Fruit fly (Drosophila melanogaster) whole organism, embryonic: Measurements from ENCODE around the gene CG11617.

Experiments used
- Antp ChIP-seq: fragments of 200-800 bp; sonication (Bioruptor generic); optimal IDR thresholded peaks from 3 replicates; lab custom pipeline; 2016; ENCODE audit warnings: missing biosample characterization, missing genetic modification characterization
- Atf3 ChIP-seq: fragments of 200-800 bp; sonication (Bioruptor generic); optimal IDR thresholded peaks from 3 replicates; lab custom pipeline; 2016; ENCODE audit warnings: missing biosample characterization, missing genetic modification characterization
- B-H1 ChIP-seq: fragments of 200-800 bp; sonication (Bioruptor generic); IDR thresholded peaks from 3 replicates; pipeline ENCODE4 v1.3.6; 2022; ENCODE audit warnings: missing biosample characterization, missing genetic modification characterization
- CG1024 ChIP-seq: fragments of 200-800 bp; sonication (Bioruptor generic); IDR thresholded peaks from 2 replicates; pipeline ENCODE4 v1.3.6; 2022; ENCODE audit warnings: missing biosample characterization, missing genetic modification characterization
- CG10267 ChIP-seq: fragments of 200-800 bp; sonication (Bioruptor generic); optimal IDR thresholded peaks from 2 replicates; lab custom pipeline; 2018; ENCODE audit warnings: missing biosample characterization, mild to moderate bottlenecking, missing genetic modification characterization, moderate library complexity
- CG10431 ChIP-seq: fragments of 200-800 bp; sonication (Bioruptor generic); optimal IDR thresholded peaks from 3 replicates; lab custom pipeline; 2018; ENCODE audit warnings: missing biosample characterization, mild to moderate bottlenecking, missing genetic modification characterization
- CG10543 ChIP-seq: fragments of 200-800 bp; sonication (Bioruptor generic); optimal IDR thresholded peaks from 3 replicates; lab custom pipeline; 2017; ENCODE audit warnings: missing biosample characterization, mild to moderate bottlenecking, missing genetic modification characterization, moderate library complexity
- CG11696 ChIP-seq: fragments of 200-800 bp; sonication (Bioruptor generic); IDR thresholded peaks from 2 replicates; pipeline ENCODE4 v1.3.6; 2022; ENCODE audit warnings: missing biosample characterization, missing genetic modification characterization
- CG11723 ChIP-seq: fragments of 200-800 bp; sonication (Bioruptor generic); optimal IDR thresholded peaks from 2 replicates; lab custom pipeline; 2017; ENCODE audit warnings: missing biosample characterization, mild to moderate bottlenecking, missing genetic modification characterization
- CG14014 ChIP-seq: fragments of 200-800 bp; sonication (Bioruptor generic); IDR thresholded peaks from 2 replicates; pipeline ENCODE4 v1.3.6; 2022; ENCODE audit warnings: missing biosample characterization, missing genetic modification characterization
- CG14050 ChIP-seq: fragments of 200-800 bp; sonication (Bioruptor generic); IDR thresholded peaks from 3 replicates; pipeline ENCODE4 v1.3.6; 2022; ENCODE audit warnings: missing biosample characterization, missing genetic modification characterization
- CG15073 ChIP-seq: fragments of 200-800 bp; sonication (Bioruptor generic); optimal IDR thresholded peaks from 2 replicates; lab custom pipeline; 2016; ENCODE audit warnings: missing biosample characterization, missing genetic modification characterization
- CG17568 ChIP-seq: fragments of 200-800 bp; sonication (Bioruptor generic); optimal IDR thresholded peaks from 2 replicates; lab custom pipeline; 2018; ENCODE audit warnings: missing biosample characterization, mild to moderate bottlenecking, missing genetic modification characterization, moderate library complexity
- CG2129 ChIP-seq: fragments of 200-800 bp; sonication (Bioruptor generic); IDR thresholded peaks from 2 replicates; pipeline ENCODE4 v1.3.6; 2022; ENCODE audit warnings: missing biosample characterization, missing genetic modification characterization; ENCODE audit not compliant: partially characterized antibody
- CG2712 ChIP-seq: fragments of 200-800 bp; optimal IDR thresholded peaks from 3 replicates; lab custom pipeline; 2019; ENCODE audit warnings: missing biosample characterization, mild to moderate bottlenecking, missing genetic modification characterization, moderate library complexity
- CG30020 ChIP-seq: fragments of 200-800 bp; optimal IDR thresholded peaks from 2 replicates; lab custom pipeline; 2019; ENCODE audit warnings: missing biosample characterization, mild to moderate bottlenecking, missing genetic modification characterization, moderate library complexity
- CG34224 ChIP-seq: fragments of 200-800 bp; sonication (Bioruptor generic); IDR thresholded peaks from 3 replicates; pipeline ENCODE4 v1.3.6; 2022; ENCODE audit warnings: missing biosample characterization, missing genetic modification characterization; ENCODE audit not compliant: partially characterized antibody
- CG34422 ChIP-seq: fragments of 200-800 bp; sonication (Bioruptor generic); IDR thresholded peaks from 3 replicates; pipeline ENCODE4 v1.3.6; 2022; ENCODE audit warnings: missing biosample characterization, missing genetic modification characterization
- CG6272 ChIP-seq: fragments of 200-800 bp; sonication (Bioruptor generic); IDR thresholded peaks from 2 replicates; pipeline ENCODE4 v1.3.6; 2022; ENCODE audit warnings: missing biosample characterization, missing genetic modification characterization
- CG6654 ChIP-seq: fragments of 200-800 bp; sonication (Bioruptor generic); optimal IDR thresholded peaks from 2 replicates; lab custom pipeline; 2017; ENCODE audit warnings: missing biosample characterization, mild to moderate bottlenecking, missing genetic modification characterization
- CG6765 ChIP-seq: fragments of 200-800 bp; sonication (Bioruptor generic); optimal IDR thresholded peaks from 3 replicates; lab custom pipeline; 2017; ENCODE audit warnings: missing biosample characterization, mild to moderate bottlenecking, missing genetic modification characterization
- CG6854 ChIP-seq: fragments of 200-800 bp; sonication (Bioruptor generic); optimal IDR thresholded peaks from 3 replicates; lab custom pipeline; 2017; ENCODE audit warnings: missing biosample characterization, mild to moderate bottlenecking, missing genetic modification characterization
- CG8290 ChIP-seq, 3 experiments: fragments of 200-800 bp; sonication (Bioruptor generic); optimal IDR thresholded peaks; 2 replicates each; lab custom pipeline; 2016 to 2019; ENCODE audit warnings: missing biosample characterization in 3 of 3, missing genetic modification characterization in 3 of 3, mild to moderate bottlenecking in 2 of 3, moderate library complexity in 1 of 3
- CG9609 ChIP-seq: fragments of 200-800 bp; sonication (Bioruptor generic); optimal IDR thresholded peaks from 3 replicates; lab custom pipeline; 2016; ENCODE audit warnings: missing biosample characterization, missing genetic modification characterization
- Doc2 ChIP-seq: fragments of 200-800 bp; sonication (Bioruptor generic); IDR thresholded peaks from 2 replicates; pipeline ENCODE4 v1.3.6; 2022; ENCODE audit warnings: missing biosample characterization, missing genetic modification characterization
- Ets97D ChIP-seq: fragments of 200-800 bp; sonication (Bioruptor generic); optimal IDR thresholded peaks from 3 replicates; lab custom pipeline; 2016; ENCODE audit warnings: missing biosample characterization, missing genetic modification characterization
- Fer1 ChIP-seq: fragments of 200-800 bp; sonication (Bioruptor generic); optimal IDR thresholded peaks from 2 replicates; lab custom pipeline; 2017; ENCODE audit warnings: missing biosample characterization, mild to moderate bottlenecking, missing genetic modification characterization
- Hey ChIP-seq: fragments of 200-800 bp; sonication (Bioruptor generic); optimal IDR thresholded peaks from 3 replicates; lab custom pipeline; 2018; ENCODE audit warnings: missing biosample characterization, mild to moderate bottlenecking, missing genetic modification characterization
- Nf-YC ChIP-seq: fragments of 200-800 bp; optimal IDR thresholded peaks from 3 replicates; lab custom pipeline; 2019; ENCODE audit warnings: missing biosample characterization, mild to moderate bottlenecking, missing genetic modification characterization, moderate library complexity
- Oli ChIP-seq: fragments of 200-800 bp; sonication (Bioruptor generic); optimal IDR thresholded peaks from 2 replicates; lab custom pipeline; 2018; ENCODE audit warnings: missing biosample characterization, mild to moderate bottlenecking, missing genetic modification characterization, moderate library complexity
- Pdp1 ChIP-seq, 2 experiments: fragments of 200-800 bp; sonication (Bioruptor generic); optimal IDR thresholded peaks; 3 replicates each; lab custom pipeline; 2016; ENCODE audit warnings: missing biosample characterization in 2 of 2, missing genetic modification characterization in 2 of 2, mild to moderate bottlenecking in 1 of 2, moderate library complexity in 1 of 2
- Ravus ChIP-seq: fragments of 200-800 bp; sonication (Bioruptor generic); IDR thresholded peaks from 2 replicates; pipeline ENCODE4 v1.3.6; 2022; ENCODE audit warnings: missing biosample characterization, missing genetic modification characterization
- Rfx ChIP-seq: fragments of 200-800 bp; sonication (Bioruptor generic); IDR thresholded peaks from 2 replicates; pipeline ENCODE4 v1.3.6; 2022; ENCODE audit warnings: missing biosample characterization, missing genetic modification characterization
- Sox100B ChIP-seq: fragments of 200-800 bp; sonication (Bioruptor generic); optimal IDR thresholded peaks from 3 replicates; lab custom pipeline; 2018; ENCODE audit warnings: missing biosample characterization, mild to moderate bottlenecking, missing genetic modification characterization
- ap ChIP-seq: fragments of 200-800 bp; sonication (Bioruptor generic); IDR thresholded peaks from 2 replicates; pipeline ENCODE4 v1.3.6; 2022; ENCODE audit warnings: missing biosample characterization, missing genetic modification characterization
- bowl ChIP-seq: fragments of 200-800 bp; sonication (Bioruptor generic); IDR thresholded peaks from 2 replicates; pipeline ENCODE4 v1.3.6; 2022; ENCODE audit warnings: missing biosample characterization, missing genetic modification characterization
- cad ChIP-seq: fragments of >200 bp; optimal IDR thresholded peaks from 2 replicates; lab custom pipeline; 2017; ENCODE audit warnings: missing biosample characterization, missing genetic modification characterization
- danr ChIP-seq: fragments of 200-800 bp; sonication (Bioruptor generic); IDR thresholded peaks from 2 replicates; pipeline ENCODE4 v1.3.6; 2022; ENCODE audit warnings: missing biosample characterization, missing genetic modification characterization
- ftz-f1 ChIP-seq: fragments of 200-800 bp; sonication (Bioruptor generic); optimal IDR thresholded peaks from 2 replicates; lab custom pipeline; 2016; ENCODE audit warnings: missing biosample characterization, missing genetic modification characterization
- gem ChIP-seq: fragments of 200-800 bp; sonication (Bioruptor generic); optimal IDR thresholded peaks from 2 replicates; lab custom pipeline; 2019; ENCODE audit warnings: missing biosample characterization, mild to moderate bottlenecking, missing genetic modification characterization, moderate library complexity
- knrl ChIP-seq: fragments of 200-800 bp; sonication (Bioruptor generic); IDR thresholded peaks from 3 replicates; pipeline ENCODE4 v1.3.6; 2022; ENCODE audit warnings: missing biosample characterization, missing genetic modification characterization; ENCODE audit not compliant: partially characterized antibody
- nmo ChIP-seq: fragments of 200-800 bp; sonication (Bioruptor generic); optimal IDR thresholded peaks from 2 replicates; lab custom pipeline; 2018; ENCODE audit warnings: missing biosample characterization, mild to moderate bottlenecking, missing genetic modification characterization, moderate library complexity
- nom ChIP-seq: fragments of 200-800 bp; sonication (Bioruptor generic); optimal IDR thresholded peaks from 2 replicates; lab custom pipeline; 2017; ENCODE audit warnings: missing biosample characterization, missing genetic modification characterization, mild to moderate bottlenecking, moderate library complexity, missing genetic modification reagents
- pb ChIP-seq: fragments of 200-800 bp; sonication (Bioruptor generic); optimal IDR thresholded peaks from 3 replicates; lab custom pipeline; 2016; ENCODE audit warnings: missing biosample characterization, missing genetic modification characterization
- pnt ChIP-seq: fragments of 200-800 bp; sonication (Bioruptor generic); optimal IDR thresholded peaks from 3 replicates; lab custom pipeline; 2016; ENCODE audit warnings: missing biosample characterization, missing genetic modification characterization
- run ChIP-seq: fragments of 200-800 bp; sonication (Bioruptor generic); optimal IDR thresholded peaks from 3 replicates; lab custom pipeline; 2018; ENCODE audit warnings: missing biosample characterization, mild to moderate bottlenecking, missing genetic modification characterization
- sisA ChIP-seq: fragments of 200-800 bp; sonication (Bioruptor generic); IDR thresholded peaks from 2 replicates; pipeline ENCODE4 v1.3.6; 2022; ENCODE audit warnings: missing biosample characterization, missing genetic modification characterization
- slou ChIP-seq: fragments of 200-800 bp; sonication (Bioruptor generic); optimal IDR thresholded peaks from 3 replicates; lab custom pipeline; 2016; ENCODE audit warnings: missing biosample characterization, missing genetic modification characterization
- so ChIP-seq: fragments of 200-800 bp; sonication (Bioruptor generic); IDR thresholded peaks from 3 replicates; pipeline ENCODE4 v1.3.6; 2022; ENCODE audit warnings: missing biosample characterization, missing genetic modification characterization
- unpg ChIP-seq: fragments of 200-800 bp; sonication (Bioruptor generic); optimal IDR thresholded peaks from 3 replicates; lab custom pipeline; 2018; ENCODE audit warnings: missing biosample characterization, mild to moderate bottlenecking, missing genetic modification characterization, moderate library complexity
- zfh2 ChIP-seq: fragments of 200-800 bp; sonication (Bioruptor generic); optimal IDR thresholded peaks from 2 replicates; lab custom pipeline; 2016; ENCODE audit warnings: missing biosample characterization, missing genetic modification characterization

Gene CG11617

dm6 chr2L:221939-222489, 14.9 kb upstream of the CG11617 start (continued):
- no peak for TF ChIP-seq Doc2 (GFP tag; lab: Robert Waterston, UW)
- TF ChIP-seq CG10543 (GFP tag; lab: Kevin White, UChicago): peak; percentile 65
- TF ChIP-seq nom (GFP tag; lab: Kevin White, UChicago): peak; percentile 46
- no peak for TF ChIP-seq CG17568 (GFP tag; lab: Kevin White, UChicago)
- no peak for TF ChIP-seq sisA (GFP tag; lab: Robert Waterston, UW)
- TF ChIP-seq Antp (GFP tag; lab: Kevin White, UChicago): no peak
- no peak for TF ChIP-seq pb (GFP tag; lab: Kevin White, UChicago)
- TF ChIP-seq B-H1 (GFP tag; lab: Robert Waterston, UW): no peak
- TF ChIP-seq CG6272 (GFP tag; lab: Robert Waterston, UW): no peak
- peak; percentile 12 for TF ChIP-seq CG6854 (GFP tag; lab: Kevin White, UChicago)
- no peak for TF ChIP-seq danr (GFP tag; lab: Robert Waterston, UW)
- TF ChIP-seq CG30020 (tag; lab: Kevin White, UChicago): no peak
- no peak for TF ChIP-seq knrl (GFP tag; lab: Robert Waterston, UW)
- no peak for TF ChIP-seq CG8290 (GFP tag; optimal IDR thresholded peaks at IDR 0.05; lab: Kevin White, UChicago)
- peak in 1 of 2 experiments; percentile 10 for TF ChIP-seq CG8290 (tag; optimal IDR thresholded peaks at IDR 0.05; lab: Kevin White, UChicago)
- TF ChIP-seq bowl (GFP tag; lab: Robert Waterston, UW): no peak
- TF ChIP-seq CG2129: no peak
- TF ChIP-seq CG14014: no peak
- TF ChIP-seq CG15073: no peak
- TF ChIP-seq gem (tag; lab: Kevin White, UChicago): no peak
- TF ChIP-seq CG2712 (tag; lab: Kevin White, UChicago): peak; percentile 13
- peak; percentile 39; the same call in 1 of the 2 replicates for TF ChIP-seq CG1024 (GFP tag; lab: Robert Waterston, UW)
- peak; percentile 10 for TF ChIP-seq CG6765 (GFP tag; lab: Kevin White, UChicago)
- TF ChIP-seq run (tag; lab: Kevin White, UChicago): no peak
- no peak for TF ChIP-seq Sox100B (GFP tag; lab: Kevin White, UChicago)
- TF ChIP-seq Ravus (GFP tag; lab: Robert Waterston, UW): no peak
- no peak for TF ChIP-seq CG6654 (GFP tag; lab: Kevin White, UChicago)
- TF ChIP-seq ap (GFP tag; lab: Robert Waterston, UW): no peak
- TF ChIP-seq nmo (GFP tag; lab: Kevin White, UChicago): no peak
- TF ChIP-seq Oli (tag; lab: Kevin White, UChicago): no peak
- TF ChIP-seq slou: no peak
- TF ChIP-seq Rfx (GFP tag; lab: Robert Waterston, UW): no peak
- no peak for TF ChIP-seq unpg (GFP tag; lab: Kevin White, UChicago)
- TF ChIP-seq CG34422 (GFP tag; lab: Robert Waterston, UW): no peak
- TF ChIP-seq CG14050 (GFP tag; lab: Robert Waterston, UW): no peak
- no peak for TF ChIP-seq so (GFP tag; lab: Robert Waterston, UW)
- TF ChIP-seq cad (GFP tag; lab: Kevin White, UChicago): no peak
- TF ChIP-seq Atf3 (GFP tag; lab: Kevin White, UChicago): no peak
- no peak for TF ChIP-seq zfh2 (GFP tag; lab: Kevin White, UChicago)
- TF ChIP-seq pnt (GFP tag; lab: Kevin White, UChicago): peak; percentile 31
- peak; percentile 38 for TF ChIP-seq Nf-YC (tag; lab: Kevin White, UChicago)
- peak in 1 of 2 experiments; percentile 9 for TF ChIP-seq Pdp1 (GFP tag; optimal IDR thresholded peaks at IDR 0.05; lab: Kevin White, UChicago)
- no peak for TF ChIP-seq ftz-f1
- no peak for TF ChIP-seq CG11723 (GFP tag; lab: Kevin White, UChicago)
- no peak for TF ChIP-seq CG10431 (GFP tag; lab: Kevin White, UChicago)
- no peak for TF ChIP-seq CG10267 (tag; lab: Kevin White, UChicago)
- no peak for TF ChIP-seq CG9609 (GFP tag; lab: Kevin White, UChicago)
- 0 out of 3 replicates have a peak, but pooled peaks have one; percentile 37 for TF ChIP-seq CG34224
- TF ChIP-seq Hey: no peak
- TF ChIP-seq Fer1 (GFP tag; lab: Kevin White, UChicago): peak; percentile 48
- TF ChIP-seq Ets97D (GFP tag; lab: Kevin White, UChicago): no peak
- no peak for TF ChIP-seq CG11696
